Fruit fly (Drosophila melanogaster) whole organism, embryonic: ENCODE results near the gene bsk.

Experiments used
- Asciz ChIP-seq: fragments of 200-800 bp; sonication (Bioruptor generic); optimal IDR thresholded peaks from 2 replicates; lab custom pipeline; 2017; ENCODE audit warnings: missing biosample characterization, mild to moderate bottlenecking, missing genetic modification characterization, missing genetic modification reagents
- BEAF-32 ChIP-seq: fragments of 200-800 bp; sonication (Bioruptor generic); optimal IDR thresholded peaks from 3 replicates; lab custom pipeline; 2017; ENCODE audit warnings: missing biosample characterization, missing genetic modification characterization, mild to moderate bottlenecking, moderate library complexity, missing genetic modification reagents
- Bgb ChIP-seq: fragments of 200-800 bp; sonication (Bioruptor generic); IDR thresholded peaks from 2 replicates; pipeline ENCODE4 v1.3.6; 2022; ENCODE audit warnings: missing biosample characterization, missing genetic modification characterization; ENCODE audit not compliant: partially characterized antibody
- Bteb2 ChIP-seq: fragments of 200-800 bp; sonication (Bioruptor generic); optimal IDR thresholded peaks from 2 replicates; lab custom pipeline; 2016; ENCODE audit warnings: missing biosample characterization, missing genetic modification characterization
- CG10147 ChIP-seq: fragments of 200-800 bp; sonication (Bioruptor generic); optimal IDR thresholded peaks from 2 replicates; lab custom pipeline; 2019; ENCODE audit warnings: missing biosample characterization, mild to moderate bottlenecking, missing genetic modification characterization, moderate library complexity
- CG12071 ChIP-seq: fragments of 200-800 bp; sonication (Bioruptor generic); optimal IDR thresholded peaks from 3 replicates; lab custom pipeline; 2018; ENCODE audit warnings: missing biosample characterization, mild to moderate bottlenecking, missing genetic modification characterization
- CG12299 ChIP-seq: fragments of 200-800 bp; sonication (Bioruptor generic); optimal IDR thresholded peaks from 2 replicates; lab custom pipeline; 2018; ENCODE audit warnings: missing biosample characterization, mild to moderate bottlenecking, missing genetic modification characterization
- CG13775 ChIP-seq: fragments of 200-800 bp; sonication (Bioruptor generic); optimal IDR thresholded peaks from 3 replicates; lab custom pipeline; 2017; ENCODE audit warnings: missing biosample characterization, mild to moderate bottlenecking, missing genetic modification characterization
- CG1603 ChIP-seq: fragments of 200-800 bp; sonication (Bioruptor generic); optimal IDR thresholded peaks from 2 replicates; lab custom pipeline; 2019; ENCODE audit warnings: missing biosample characterization, mild to moderate bottlenecking, missing genetic modification characterization, moderate library complexity
- CG1647 ChIP-seq: fragments of 200-800 bp; sonication (Bioruptor generic); optimal IDR thresholded peaks from 3 replicates; lab custom pipeline; 2016; ENCODE audit warnings: missing biosample characterization, missing genetic modification characterization
- CG16779 ChIP-seq: fragments of 200-800 bp; sonication (Bioruptor generic); IDR thresholded peaks from 2 replicates; pipeline ENCODE4 v1.3.6; 2022; ENCODE audit warnings: missing biosample characterization, missing genetic modification characterization
- CG18011 ChIP-seq: fragments of 200-800 bp; sonication (Bioruptor generic); optimal IDR thresholded peaks from 2 replicates; lab custom pipeline; 2017; ENCODE audit warnings: missing biosample characterization, missing genetic modification characterization, mild to moderate bottlenecking, moderate library complexity, missing genotype
- CG2889 ChIP-seq: fragments of 200-800 bp; sonication (Bioruptor generic); IDR thresholded peaks from 3 replicates; pipeline ENCODE4 v1.3.6; 2022; ENCODE audit warnings: missing biosample characterization, missing genetic modification characterization
- CG31441 ChIP-seq: fragments of 200-800 bp; sonication (Bioruptor generic); IDR thresholded peaks from 2 replicates; pipeline ENCODE4 v1.3.6; 2022; ENCODE audit warnings: missing biosample characterization, missing genetic modification characterization
- CG3407 ChIP-seq: fragments of 200-800 bp; sonication (Bioruptor generic); optimal IDR thresholded peaks from 2 replicates; lab custom pipeline; 2018; ENCODE audit warnings: missing biosample characterization, mild to moderate bottlenecking, missing genetic modification characterization
- CG3838 ChIP-seq: fragments of 200-800 bp; sonication (Bioruptor generic); optimal IDR thresholded peaks from 3 replicates; lab custom pipeline; 2016; ENCODE audit warnings: missing biosample characterization, missing genetic modification characterization
- CG4820 ChIP-seq: fragments of 200-800 bp; sonication (Bioruptor generic); optimal IDR thresholded peaks from 3 replicates; lab custom pipeline; 2016; ENCODE audit warnings: missing biosample characterization, missing genetic modification characterization
- CG7987 ChIP-seq: fragments of 200-800 bp; sonication (Bioruptor generic); optimal IDR thresholded peaks from 2 replicates; lab custom pipeline; 2018; ENCODE audit warnings: missing biosample characterization, mild to moderate bottlenecking, missing genetic modification characterization, moderate library complexity
- CG8290 ChIP-seq, 3 experiments: fragments of 200-800 bp; sonication (Bioruptor generic); optimal IDR thresholded peaks; 2 replicates each; lab custom pipeline; 2016 to 2019; ENCODE audit warnings: missing biosample characterization in 3 of 3, missing genetic modification characterization in 3 of 3, mild to moderate bottlenecking in 2 of 3, moderate library complexity in 1 of 3
- CG8359 ChIP-seq: fragments of 200-800 bp; sonication (Bioruptor generic); optimal IDR thresholded peaks from 2 replicates; lab custom pipeline; 2017; ENCODE audit warnings: missing biosample characterization, mild to moderate bottlenecking, missing genetic modification characterization, borderline replicate concordance
- CG8765 ChIP-seq: fragments of 200-800 bp; sonication (Bioruptor generic); IDR thresholded peaks from 2 replicates; pipeline ENCODE4 v1.3.6; 2022; ENCODE audit warnings: missing biosample characterization, missing genetic modification characterization
- CG8924 ChIP-seq: fragments of 200-800 bp; optimal IDR thresholded peaks from 3 replicates; lab custom pipeline; 2019; ENCODE audit warnings: missing biosample characterization, mild to moderate bottlenecking, missing genetic modification characterization, moderate library complexity
- Dbx ChIP-seq: fragments of 200-800 bp; sonication (Bioruptor generic); IDR thresholded peaks from 3 replicates; pipeline ENCODE4 v1.3.6; 2022; ENCODE audit warnings: missing biosample characterization, missing genetic modification characterization
- Dip2 ChIP-seq: fragments of 200-800 bp; sonication (Bioruptor generic); IDR thresholded peaks from 2 replicates; pipeline ENCODE4 v1.3.6; 2022; ENCODE audit warnings: missing biosample characterization, missing genetic modification characterization
- Dll ChIP-seq: fragments of 200-800 bp; sonication (Bioruptor generic); IDR thresholded peaks from 4 replicates; pipeline ENCODE4 v1.3.6; 2022; ENCODE audit warnings: missing biosample characterization, missing genetic modification characterization; ENCODE audit not compliant: partially characterized antibody
- Ets65A ChIP-seq: fragments of 200-800 bp; sonication (Bioruptor generic); peaks from one replicate; lab custom pipeline; 2016; ENCODE audit warnings: missing biosample characterization, missing genetic modification characterization
- Fer2 ChIP-seq: fragments of 200-800 bp; sonication (Bioruptor generic); optimal IDR thresholded peaks from 2 replicates; lab custom pipeline; 2018; ENCODE audit warnings: missing biosample characterization, mild to moderate bottlenecking, missing genetic modification characterization, moderate library complexity
- Meics ChIP-seq: fragments of 200-800 bp; sonication (Bioruptor generic); optimal IDR thresholded peaks from 2 replicates; lab custom pipeline; 2017; ENCODE audit warnings: missing biosample characterization, mild to moderate bottlenecking, missing genetic modification characterization
- Nf-YA ChIP-seq: fragments of 200-800 bp; sonication (Bioruptor generic); IDR thresholded peaks from 2 replicates; pipeline ENCODE4 v1.3.6; 2022; ENCODE audit warnings: missing biosample characterization, missing genetic modification characterization
- NfI ChIP-seq: fragments of 200-800 bp; sonication (Bioruptor generic); optimal IDR thresholded peaks from 3 replicates; lab custom pipeline; 2018; ENCODE audit warnings: missing biosample characterization, mild to moderate bottlenecking, missing genetic modification characterization, moderate library complexity
- PHDP ChIP-seq: fragments of 200-800 bp; sonication (Bioruptor generic); optimal IDR thresholded peaks from 3 replicates; lab custom pipeline; 2018; ENCODE audit warnings: missing biosample characterization, mild to moderate bottlenecking, missing genetic modification characterization, moderate library complexity
- Scr ChIP-seq: fragments of 200-800 bp; sonication (Bioruptor generic); IDR thresholded peaks from 2 replicates; pipeline ENCODE4 v1.3.6; 2022; ENCODE audit warnings: missing biosample characterization, missing genetic modification characterization; ENCODE audit not compliant: partially characterized antibody
- Sry-δ ChIP-seq: fragments of 200-800 bp; sonication (Bioruptor generic); optimal IDR thresholded peaks from 2 replicates; lab custom pipeline; 2016; ENCODE audit warnings: missing biosample characterization, missing genetic modification characterization
- Ssrp ChIP-seq: fragments of 200-800 bp; sonication (Bioruptor generic); optimal IDR thresholded peaks from 2 replicates; lab custom pipeline; 2018; ENCODE audit warnings: missing biosample characterization, mild to moderate bottlenecking, missing genetic modification characterization, moderate library complexity
- Xrp1 ChIP-seq: fragments of 200-800 bp; sonication (Bioruptor generic); IDR thresholded peaks from 2 replicates; pipeline ENCODE4 v1.3.6; 2022; ENCODE audit warnings: missing biosample characterization, missing genetic modification characterization
- amos ChIP-seq: fragments of 200-800 bp; sonication (Bioruptor generic); IDR thresholded peaks from 2 replicates; pipeline ENCODE4 v1.3.6; 2022; ENCODE audit warnings: missing biosample characterization, missing genetic modification characterization; ENCODE audit not compliant: partially characterized antibody
- cas ChIP-seq: fragments of 200-800 bp; sonication (Bioruptor generic); IDR thresholded peaks from 2 replicates; pipeline ENCODE4 v1.3.6; 2022; ENCODE audit warnings: missing biosample characterization, missing genetic modification characterization
- emc ChIP-seq: fragments of 200-800 bp; sonication (Bioruptor generic); optimal IDR thresholded peaks from 2 replicates; lab custom pipeline; 2016; ENCODE audit warnings: missing biosample characterization, missing genetic modification characterization
- fd64A ChIP-seq: fragments of 200-800 bp; sonication (Bioruptor generic); optimal IDR thresholded peaks from 3 replicates; lab custom pipeline; 2018; ENCODE audit warnings: missing biosample characterization, mild to moderate bottlenecking, missing genetic modification characterization
- fu2 ChIP-seq: fragments of 200-800 bp; sonication (Bioruptor generic); optimal IDR thresholded peaks from 2 replicates; lab custom pipeline; 2016; ENCODE audit warnings: missing biosample characterization, missing genetic modification characterization
- gfzf ChIP-seq: fragments of 200-800 bp; sonication (Bioruptor generic); optimal IDR thresholded peaks from 2 replicates; lab custom pipeline; 2016; ENCODE audit warnings: missing biosample characterization, mild to moderate bottlenecking, missing genetic modification characterization, moderate library complexity
- nmo ChIP-seq: fragments of 200-800 bp; sonication (Bioruptor generic); optimal IDR thresholded peaks from 2 replicates; lab custom pipeline; 2018; ENCODE audit warnings: missing biosample characterization, mild to moderate bottlenecking, missing genetic modification characterization, moderate library complexity
- prd ChIP-seq, 3 experiments: fragments of >200 bp in 2 of 3; fragments of 200-800 bp in 1 of 3; sonication (Bioruptor generic) in 1 of 3; optimal IDR thresholded peaks in 2 of 3; IDR thresholded peaks in 1 of 3; 2 replicates in 2 of 3; 3 replicates in 1 of 3; pipeline versions ENCODE4 v1.3.6 to Lab custom; 2017 to 2022; ENCODE audit warnings: missing biosample characterization in 1 of 3, missing genetic modification characterization in 1 of 3
- row ChIP-seq: fragments of 200-800 bp; sonication (Bioruptor generic); IDR thresholded peaks from 3 replicates; pipeline ENCODE4 v1.3.6; 2022; ENCODE audit warnings: missing biosample characterization, missing genetic modification characterization
- sisA ChIP-seq: fragments of 200-800 bp; sonication (Bioruptor generic); IDR thresholded peaks from 2 replicates; pipeline ENCODE4 v1.3.6; 2022; ENCODE audit warnings: missing biosample characterization, missing genetic modification characterization
- ssp ChIP-seq: fragments of 200-800 bp; sonication (Bioruptor generic); IDR thresholded peaks from 2 replicates; pipeline ENCODE4 v1.3.6; 2022; ENCODE audit warnings: missing biosample characterization, missing genetic modification characterization
- tap ChIP-seq: fragments of 200-800 bp; optimal IDR thresholded peaks from 3 replicates; lab custom pipeline; 2019; ENCODE audit warnings: missing biosample characterization, mild to moderate bottlenecking, missing genetic modification characterization, moderate library complexity
- tin ChIP-seq: fragments of 200-800 bp; sonication (Bioruptor generic); optimal IDR thresholded peaks from 3 replicates; lab custom pipeline; 2016; ENCODE audit warnings: missing biosample characterization, missing genetic modification characterization
- tll ChIP-seq, 2 experiments: fragments of 200-800 bp in 1 of 2; fragments of >200 bp in 1 of 2; sonication (Bioruptor generic) in 1 of 2; optimal IDR thresholded peaks; 2 replicates each; lab custom pipeline; 2017 to 2019; ENCODE audit warnings: missing biosample characterization in 2 of 2, missing genetic modification characterization in 2 of 2, mild to moderate bottlenecking in 1 of 2, moderate library complexity in 1 of 2

bsk gene

dm6 chr2L:10299810-10300147 lies 49.5 kb upstream of the bsk start, which contains the start of gene CYLD (continued):
- TF ChIP-seq CG1603 (tag; lab: Kevin White, UChicago) (peak; percentile 76), Xrp1 (GFP tag; lab: Robert Waterston, UW) (peak; percentile 76), ssp (GFP tag; lab: Robert Waterston, UW) (no peak), CG12299 (tag; lab: Kevin White, UChicago) (peak; percentile 75), CG12071 (no peak), CG3838 (GFP tag; lab: Kevin White, UChicago) (peak; percentile 35), Dbx (GFP tag; lab: Robert Waterston, UW) (peak; percentile 57; the same call in 1 of the 3 replicates), Asciz (peak; percentile 46), PHDP (tag; lab: Kevin White, UChicago) (peak; percentile 85), Nf-YA (0 out of 2 replicates have a peak, but pooled peaks have one; percentile 35), sisA (GFP tag; lab: Robert Waterston, UW) (no peak), Bgb (GFP tag; lab: Robert Waterston, UW) (no peak; the same call in 1 of the 2 replicates), CG8765 (GFP tag; lab: Robert Waterston, UW) (no peak), tll (GFP tag; optimal IDR thresholded peaks at IDR 0.05; lab: Kevin White, UChicago) (no peak), Ets65A (GFP tag; lab: Kevin White, UChicago) (no peak), tin (peak; percentile 54), CG8924 (tag; lab: Kevin White, UChicago) (peak; percentile 83), fd64A (GFP tag; lab: Kevin White, UChicago) (no peak), CG16779 (no peak), BEAF-32 (GFP tag; lab: Kevin White, UChicago) (peak; percentile 15), CG31441 (GFP tag; lab: Robert Waterston, UW) (peak; percentile 76), prd (optimal IDR thresholded peaks at IDR 0.05; lab: Kevin White, UChicago) (no peak), prd (GFP tag; IDR thresholded peaks at IDR 0.05; lab: Robert Waterston, UW) (peak; percentile 67), amos (GFP tag; lab: Robert Waterston, UW) (no peak), CG8290 (GFP tag; optimal IDR thresholded peaks at IDR 0.05; lab: Kevin White, UChicago) (peak; percentile 4), CG8290 (tag; optimal IDR thresholded peaks at IDR 0.05; lab: Kevin White, UChicago) (peak in 1 of 2 experiments; percentile 75), emc (GFP tag; lab: Kevin White, UChicago) (no peak), Dll (peak; percentile 58; the same call in 1 of the 4 replicates), NfI (GFP tag; lab: Kevin White, UChicago) (peak; percentile 47), nmo (GFP tag; lab: Kevin White, UChicago) (peak; percentile 71), CG10147 (peak; percentile 61), Bteb2 (GFP tag; lab: Kevin White, UChicago) (peak; percentile 24), Dip2 (GFP tag; lab: Robert Waterston, UW) (no peak), CG13775 (GFP tag; lab: Kevin White, UChicago) (peak; percentile 63), CG7987 (no peak), CG1647 (GFP tag; lab: Kevin White, UChicago) (no peak), Ssrp (tag; lab: Kevin White, UChicago) (peak; percentile 63), Fer2 (tag; lab: Kevin White, UChicago) (peak; percentile 19), CG3407 (peak; percentile 20), tap (tag; lab: Kevin White, UChicago) (peak; percentile 68), Scr (GFP tag; lab: Robert Waterston, UW) (no peak; the same call in 1 of the 2 replicates), gfzf (peak; percentile 37), Meics (GFP tag; lab: Kevin White, UChicago) (peak; percentile 76), Sry-δ (GFP tag; lab: Kevin White, UChicago) (peak; percentile 39), cas (GFP tag; lab: Robert Waterston, UW) (no peak), CG4820 (GFP tag; lab: Kevin White, UChicago) (peak; percentile 60), CG18011 (GFP tag; lab: Kevin White, UChicago) (no peak), CG8359 (GFP tag; lab: Kevin White, UChicago) (no peak), row (GFP tag; lab: Robert Waterston, UW) (peak; percentile 77), fu2 (GFP tag; lab: Kevin White, UChicago) (no peak), CG2889 (GFP tag; lab: Robert Waterston, UW) (no peak)
